Worm (Caenorhabditis elegans): ENCODE measurements around the gene chpf-2.

chpf-2 gene

ce11 chrV:3058996-3059395, 19.8 kb upstream of the chpf-2 start, which contains the start of gene str-244:
Gene str-244, minus strand, starts transcription at chrV:3059096.
- TF ChIP-seq B0336.3 (GFP tag; IDR thresholded peaks at IDR 0.05) (no peak), Y79H2A.3 (GFP tag; conservative IDR thresholded peaks at IDR 0.05) (no peak), efl-1 (GFP tag; optimal IDR thresholded peaks at IDR 0.05) (no peak)

- TF ChIP-seq F22D6.2 (tag; optimal IDR thresholded peaks at IDR 0.05) (no peak), nfya-2 (GFP tag; IDR thresholded peaks at IDR 0.05) (no peak), cebp-2 (GFP tag; IDR thresholded peaks at IDR 0.05) (no peak), aptf-2 (GFP tag; conservative IDR thresholded peaks at IDR 0.05) (no peak), tbp1 (GFP tag; optimal IDR thresholded peaks at IDR 0.05) (no peak), ceh-58 (GFP tag; IDR thresholded peaks at IDR 0.05) (no peak)
Observed at ce11 chrV:3054254-3054653, 15.1 kb upstream of the chpf-2 start, which contains the start of gene C50H11.8. Gene C50H11.8, plus strand, starts transcription at chrV:3054554.

ce11 chrV:3046364-3046763, 7.2 kb upstream of the chpf-2 start:
- no peak for TF ChIP-seq rec-8 (tag; optimal IDR thresholded peaks at IDR 0.05)
- 0 out of 2 replicates have a peak, but pooled peaks have one; percentile 17 for TF ChIP-seq madf-3 (GFP tag; IDR thresholded peaks at IDR 0.05)
- TF ChIP-seq zfh-2 (GFP tag; conservative IDR thresholded peaks at IDR 0.05), result peak; percentile 78

- TF ChIP-seq nfya-2 (GFP tag; IDR thresholded peaks at IDR 0.05) (no peak), xnd-1 (tag; optimal IDR thresholded peaks at IDR 0.05) (no peak), F57C9.4 (tag; optimal IDR thresholded peaks at IDR 0.05) (no peak), F10E7.11 (tag; optimal IDR thresholded peaks at IDR 0.05) (no peak), egrh-3 (GFP tag; IDR thresholded peaks at IDR 0.05) (no peak), dox-1 (GFP tag; IDR thresholded peaks at IDR 0.05) (no peak)
Observed at ce11 chrV:3044837-3045236, 5.7 kb upstream of the chpf-2 start, which contains the start of gene F59D6.1. Gene F59D6.1, plus strand, starts transcription at chrV:3045137.

ce11 chrV:3040930-3041329, 1.7 kb upstream of the chpf-2 start:
- TF ChIP-seq hlh-12 (tag; optimal IDR thresholded peaks at IDR 0.05) (no peak), madf-10 (tag; optimal IDR thresholded peaks at IDR 0.05) (no peak), nfya-1 (tag; optimal IDR thresholded peaks at IDR 0.05; ENCODE audit: borderline replicate concordance, insufficient read depth) (no peak), Y53F4B.3 (GFP tag; IDR thresholded peaks at IDR 0.05) (no peak), egl-44 (GFP tag; IDR thresholded peaks at IDR 0.05) (no peak), snpc-1.1 (tag; optimal IDR thresholded peaks at IDR 0.05; ENCODE audit: insufficient read depth) (no peak), C17E4.6 (GFP tag; IDR thresholded peaks at IDR 0.05) (no peak), ccch-3 (GFP tag; optimal IDR thresholded peaks at IDR 0.05) (no peak), madf-3 (GFP tag; IDR thresholded peaks at IDR 0.05) (no peak), lag-1 (GFP tag; IDR thresholded peaks at IDR 0.05) (no peak), cebp-2 (GFP tag; IDR thresholded peaks at IDR 0.05) (no peak), nhr-179 (tag; optimal IDR thresholded peaks at IDR 0.05) (no peak), nhr-80 (tag; optimal IDR thresholded peaks at IDR 0.05) (no peak), ceh-91 (GFP tag; IDR thresholded peaks at IDR 0.05) (no peak), ztf-3 (GFP tag; optimal IDR thresholded peaks at IDR 0.05) (no peak), rcor-1 (GFP tag; IDR thresholded peaks at IDR 0.05) (no peak), sptf-2 (GFP tag; optimal IDR thresholded peaks at IDR 0.05) (no peak), mcd-1 (GFP tag; IDR thresholded peaks at IDR 0.05) (no peak), dox-1 (GFP tag; IDR thresholded peaks at IDR 0.05) (no peak), let-607 (tag; optimal IDR thresholded peaks at IDR 0.05) (no peak)
